Fruit fly (Drosophila melanogaster) whole organism, embryonic: Measurements from ENCODE around the gene Cpr5C.

Source experiments
- CG10267 ChIP-seq: fragments of 200-800 bp; sonication (Bioruptor generic); optimal IDR thresholded peaks from 2 replicates; lab custom pipeline; 2018; ENCODE audit warnings: missing biosample characterization, mild to moderate bottlenecking, missing genetic modification characterization, moderate library complexity
- CG10565 ChIP-seq: fragments of 200-800 bp; sonication (Bioruptor generic); optimal IDR thresholded peaks from 3 replicates; lab custom pipeline; 2016; ENCODE audit warnings: missing biosample characterization, mild to moderate bottlenecking, missing genetic modification characterization
- CG11456 ChIP-seq: fragments of 200-800 bp; sonication (Bioruptor generic); IDR thresholded peaks from 3 replicates; pipeline ENCODE4 v1.3.6; 2022; ENCODE audit warnings: missing biosample characterization, missing genetic modification characterization
- CG12942 ChIP-seq: fragments of 200-800 bp; sonication (Bioruptor generic); optimal IDR thresholded peaks from 3 replicates; lab custom pipeline; 2016; ENCODE audit warnings: missing biosample characterization, missing genetic modification characterization
- CG13287 ChIP-seq: fragments of 200-800 bp; sonication (Bioruptor generic); IDR thresholded peaks from 2 replicates; pipeline ENCODE4 v1.3.6; 2022; ENCODE audit warnings: missing biosample characterization, missing genetic modification characterization; ENCODE audit not compliant: partially characterized antibody
- CG13775 ChIP-seq: fragments of 200-800 bp; sonication (Bioruptor generic); optimal IDR thresholded peaks from 3 replicates; lab custom pipeline; 2017; ENCODE audit warnings: missing biosample characterization, mild to moderate bottlenecking, missing genetic modification characterization
- CG14050 ChIP-seq: fragments of 200-800 bp; sonication (Bioruptor generic); IDR thresholded peaks from 3 replicates; pipeline ENCODE4 v1.3.6; 2022; ENCODE audit warnings: missing biosample characterization, missing genetic modification characterization
- CG1529 ChIP-seq: fragments of 200-800 bp; sonication (Bioruptor generic); optimal IDR thresholded peaks from 3 replicates; lab custom pipeline; 2018; ENCODE audit warnings: missing biosample characterization, missing genetic modification characterization
- CG16779 ChIP-seq: fragments of 200-800 bp; sonication (Bioruptor generic); IDR thresholded peaks from 2 replicates; pipeline ENCODE4 v1.3.6; 2022; ENCODE audit warnings: missing biosample characterization, missing genetic modification characterization
- CG17359 ChIP-seq: fragments of 200-800 bp; sonication (Bioruptor generic); optimal IDR thresholded peaks from 3 replicates; lab custom pipeline; 2018; ENCODE audit warnings: missing biosample characterization, mild to moderate bottlenecking, missing genetic modification characterization, moderate library complexity
- CG17385 ChIP-seq: fragments of 200-800 bp; sonication (Bioruptor generic); optimal IDR thresholded peaks from 3 replicates; lab custom pipeline; 2018; ENCODE audit warnings: missing biosample characterization, mild to moderate bottlenecking, missing genetic modification characterization
- CG2202 ChIP-seq: fragments of 200-800 bp; sonication (Bioruptor generic); optimal IDR thresholded peaks from 2 replicates; lab custom pipeline; 2018; ENCODE audit warnings: missing biosample characterization, mild to moderate bottlenecking, missing genetic modification characterization
- CG30403 ChIP-seq: fragments of 200-800 bp; sonication (Bioruptor generic); optimal IDR thresholded peaks from 3 replicates; lab custom pipeline; 2016; ENCODE audit warnings: missing biosample characterization, missing genetic modification characterization
- CG3281 ChIP-seq: fragments of 200-800 bp; sonication (Bioruptor generic); optimal IDR thresholded peaks from 3 replicates; lab custom pipeline; 2017; ENCODE audit warnings: missing biosample characterization, mild to moderate bottlenecking, missing genetic modification characterization
- CG4282 ChIP-seq: fragments of 200-800 bp; sonication (Bioruptor generic); optimal IDR thresholded peaks from 2 replicates; lab custom pipeline; 2016; ENCODE audit warnings: missing biosample characterization, missing genetic modification characterization
- CG5180 ChIP-seq: fragments of 200-800 bp; sonication (Bioruptor generic); optimal IDR thresholded peaks from 3 replicates; lab custom pipeline; 2017; ENCODE audit warnings: missing biosample characterization, missing genetic modification characterization, mild to moderate bottlenecking, moderate library complexity, missing genetic modification reagents
- CG6254 ChIP-seq: fragments of 200-800 bp; sonication (Bioruptor generic); optimal IDR thresholded peaks from 3 replicates; lab custom pipeline; 2017; ENCODE audit warnings: mild to moderate bottlenecking, missing biosample characterization, missing genetic modification reagents, missing genetic modification characterization
- CG6813 ChIP-seq: fragments of 200-800 bp; sonication (Bioruptor generic); optimal IDR thresholded peaks from 2 replicates; lab custom pipeline; 2017; ENCODE audit warnings: missing biosample characterization, missing genetic modification characterization, mild to moderate bottlenecking, moderate library complexity, missing genetic modification reagents
- CG7357 ChIP-seq: fragments of 200-800 bp; sonication (Bioruptor generic); IDR thresholded peaks from 3 replicates; pipeline ENCODE4 v1.3.6; 2022; ENCODE audit warnings: missing biosample characterization, missing genetic modification characterization
- CG8359 ChIP-seq: fragments of 200-800 bp; sonication (Bioruptor generic); optimal IDR thresholded peaks from 2 replicates; lab custom pipeline; 2017; ENCODE audit warnings: missing biosample characterization, mild to moderate bottlenecking, missing genetic modification characterization, borderline replicate concordance
- CG9215 ChIP-seq: fragments of 200-800 bp; sonication (Bioruptor generic); IDR thresholded peaks from 2 replicates; pipeline ENCODE4 v1.3.6; 2022; ENCODE audit warnings: missing biosample characterization, missing genetic modification characterization
- CHES-1-like ChIP-seq: fragments of 200-800 bp; sonication (Bioruptor generic); optimal IDR thresholded peaks from 2 replicates; lab custom pipeline; 2016; ENCODE audit warnings: missing biosample characterization, missing genetic modification characterization
- Fer1 ChIP-seq: fragments of 200-800 bp; sonication (Bioruptor generic); optimal IDR thresholded peaks from 2 replicates; lab custom pipeline; 2017; ENCODE audit warnings: missing biosample characterization, mild to moderate bottlenecking, missing genetic modification characterization
- Hr39 ChIP-seq: fragments of >200 bp; optimal IDR thresholded peaks from 2 replicates; lab custom pipeline; 2017
- Max ChIP-seq: fragments of 200-800 bp; sonication (Bioruptor generic); optimal IDR thresholded peaks from 2 replicates; lab custom pipeline; 2016; ENCODE audit warnings: missing biosample characterization, mild to moderate bottlenecking, missing genetic modification characterization
- Spps ChIP-seq: fragments of 200-800 bp; sonication (Bioruptor generic); optimal IDR thresholded peaks from 2 replicates; lab custom pipeline; 2018; ENCODE audit warnings: missing biosample characterization, mild to moderate bottlenecking, missing genetic modification characterization
- Stat92E ChIP-seq, 3 experiments: fragments of >200 bp in 2 of 3; fragments of 200-800 bp in 1 of 3; sonication (Bioruptor generic) in 1 of 3; optimal IDR thresholded peaks; 2 replicates each; lab custom pipeline; 2017 to 2019; ENCODE audit warnings: missing biosample characterization in 3 of 3, missing genetic modification characterization in 3 of 3, mild to moderate bottlenecking in 1 of 3, moderate library complexity in 1 of 3
- Taf1 ChIP-seq: fragments of 200-800 bp; sonication (Bioruptor generic); IDR thresholded peaks from 2 replicates; pipeline ENCODE4 v1.3.6; 2022; ENCODE audit warnings: missing biosample characterization, missing genetic modification characterization
- cad ChIP-seq: fragments of >200 bp; optimal IDR thresholded peaks from 2 replicates; lab custom pipeline; 2017; ENCODE audit warnings: missing biosample characterization, missing genetic modification characterization
- chif ChIP-seq, 2 experiments: fragments of 200-800 bp; sonication (Bioruptor generic); optimal IDR thresholded peaks; 3 replicates each; lab custom pipeline; 2016; ENCODE audit warnings: missing biosample characterization in 2 of 2, missing genetic modification characterization in 2 of 2
- dimm ChIP-seq: fragments of 200-800 bp; sonication (Bioruptor generic); IDR thresholded peaks from 2 replicates; pipeline ENCODE4 v1.3.6; 2022; ENCODE audit warnings: missing biosample characterization, missing genetic modification characterization
- en ChIP-seq: fragments of 200-800 bp; sonication (Bioruptor generic); optimal IDR thresholded peaks from 2 replicates; lab custom pipeline; 2016; ENCODE audit warnings: missing biosample characterization, missing genetic modification characterization
- eyg ChIP-seq: fragments of 200-800 bp; sonication (Bioruptor generic); optimal IDR thresholded peaks from 3 replicates; lab custom pipeline; 2016; ENCODE audit warnings: missing biosample characterization, missing genetic modification characterization
- fru ChIP-seq: fragments of >200 bp; optimal IDR thresholded peaks from 2 replicates; lab custom pipeline; 2017
- ftz-f1 ChIP-seq: fragments of 200-800 bp; sonication (Bioruptor generic); optimal IDR thresholded peaks from 2 replicates; lab custom pipeline; 2016; ENCODE audit warnings: missing biosample characterization, missing genetic modification characterization
- grau ChIP-seq: fragments of 200-800 bp; optimal IDR thresholded peaks from 3 replicates; lab custom pipeline; 2019; ENCODE audit warnings: missing biosample characterization, mild to moderate bottlenecking, missing genetic modification characterization, moderate library complexity
- hb ChIP-seq: fragments of 200-800 bp; sonication (Bioruptor generic); IDR thresholded peaks from 3 replicates; pipeline ENCODE4 v1.3.6; 2022; ENCODE audit warnings: missing biosample characterization, missing genetic modification characterization; ENCODE audit not compliant: partially characterized antibody
- hbn ChIP-seq: fragments of 200-800 bp; sonication (Bioruptor generic); IDR thresholded peaks from 2 replicates; pipeline ENCODE4 v1.3.6; 2022; ENCODE audit warnings: missing biosample characterization, missing genetic modification characterization; ENCODE audit not compliant: partially characterized antibody
- lbe ChIP-seq: fragments of 200-800 bp; sonication (Bioruptor generic); optimal IDR thresholded peaks from 2 replicates; lab custom pipeline; 2016; ENCODE audit warnings: missing biosample characterization, mild to moderate bottlenecking, missing genetic modification characterization
- lilli ChIP-seq: fragments of 200-800 bp; sonication (Bioruptor generic); optimal IDR thresholded peaks from 3 replicates; lab custom pipeline; 2016; ENCODE audit warnings: missing biosample characterization, missing genetic modification characterization
- lov ChIP-seq, 2 experiments: fragments of 200-800 bp in 1 of 2; fragments of >200 bp in 1 of 2; sonication (Bioruptor generic) in 1 of 2; IDR thresholded peaks in 1 of 2; optimal IDR thresholded peaks in 1 of 2; 2 replicates in 1 of 2; 3 replicates in 1 of 2; pipeline versions ENCODE4 v1.3.6 to Lab custom; 2017 to 2022; ENCODE audit warnings: missing biosample characterization in 1 of 2, missing genetic modification characterization in 1 of 2
- nau ChIP-seq: fragments of 200-800 bp; sonication (Bioruptor generic); optimal IDR thresholded peaks from 3 replicates; lab custom pipeline; 2017; ENCODE audit warnings: missing biosample characterization, mild to moderate bottlenecking, missing genetic modification characterization, missing genetic modification reagents
- peb ChIP-seq: fragments of 200-800 bp; sonication (Bioruptor generic); IDR thresholded peaks from 2 replicates; pipeline ENCODE4 v1.3.6; 2022; ENCODE audit warnings: missing biosample characterization, missing genetic modification characterization
- schlank ChIP-seq: fragments of 200-800 bp; sonication (Bioruptor generic); optimal IDR thresholded peaks from 2 replicates; lab custom pipeline; 2018; ENCODE audit warnings: missing biosample characterization, mild to moderate bottlenecking, missing genetic modification characterization
- sens-2 ChIP-seq: fragments of 200-800 bp; sonication (Bioruptor generic); IDR thresholded peaks from 2 replicates; pipeline ENCODE4 v1.3.6; 2022; ENCODE audit warnings: missing biosample characterization, missing genetic modification characterization
- sob ChIP-seq: fragments of 200-800 bp; sonication (Bioruptor generic); IDR thresholded peaks from 2 replicates; pipeline ENCODE4 v1.3.6; 2022; ENCODE audit warnings: missing biosample characterization, missing genetic modification characterization
- ssp ChIP-seq: fragments of 200-800 bp; sonication (Bioruptor generic); IDR thresholded peaks from 2 replicates; pipeline ENCODE4 v1.3.6; 2022; ENCODE audit warnings: missing biosample characterization, missing genetic modification characterization
- trem ChIP-seq: fragments of 200-800 bp; optimal IDR thresholded peaks from 3 replicates; lab custom pipeline; 2019; ENCODE audit warnings: missing biosample characterization, mild to moderate bottlenecking, missing genetic modification characterization, moderate library complexity

The Cpr5C gene

dm6 chrX:5754837-5755828, 49.3 kb upstream of the Cpr5C start, which contains the start of the genes lin-52 and CG15771 (continued):
- no peak for TF ChIP-seq cad (GFP tag; lab: Kevin White, UChicago)
- peak; percentile 41 to 80 for TF ChIP-seq chif (GFP tag; optimal IDR thresholded peaks at IDR 0.05; lab: Kevin White, UChicago)
- peak; percentile 88 for TF ChIP-seq CG6254
- TF ChIP-seq peb (GFP tag; lab: Robert Waterston, UW), result peak; percentile 94
- TF ChIP-seq Spps, result peak; percentile 84
- peak; percentile 90 for TF ChIP-seq CG2202 (tag; lab: Kevin White, UChicago)
- peak; percentile 98 for TF ChIP-seq Fer1
- TF ChIP-seq CG13287 (GFP tag; lab: Robert Waterston, UW), result peak; percentile 67
- peak; percentile 82 for TF ChIP-seq trem (tag; lab: Kevin White, UChicago)
- TF ChIP-seq hb (GFP tag; lab: Robert Waterston, UW), result no peak
- peak; percentile 93 for TF ChIP-seq CG1529
- TF ChIP-seq en, result no peak
- peak; percentile 1 for TF ChIP-seq CG4282
- TF ChIP-seq CG17385, result peak; percentile 93
- peak; percentile 86 for TF ChIP-seq CG8359 (GFP tag; lab: Kevin White, UChicago)
- no peak for TF ChIP-seq Hr39 (lab: Kevin White, UChicago)
- TF ChIP-seq CG7357 (GFP tag; lab: Robert Waterston, UW), result peak; percentile 91
- peak; percentile 90 for TF ChIP-seq lbe
- peak in 1 of 3 experiments; percentile 82 for TF ChIP-seq Stat92E (GFP tag; optimal IDR thresholded peaks at IDR 0.05; lab: Kevin White, UChicago)
- peak; percentile 89 for TF ChIP-seq CG16779
- peak; percentile 96 for TF ChIP-seq CG9215 (GFP tag; lab: Robert Waterston, UW)
- TF ChIP-seq CG5180 (GFP tag; lab: Kevin White, UChicago), result peak; percentile 88
- peak; percentile 47 for TF ChIP-seq ftz-f1 (GFP tag; lab: Kevin White, UChicago)
- peak; percentile 91 for TF ChIP-seq CG14050
- TF ChIP-seq dimm (GFP tag; lab: Robert Waterston, UW), result peak; percentile 84; the same call in 1 of the 2 replicates
- peak; percentile 33; the same call in 1 of the 2 replicates for TF ChIP-seq hbn (GFP tag; lab: Robert Waterston, UW)
- peak; percentile 94 for TF ChIP-seq CG30403 (GFP tag; lab: Kevin White, UChicago)
- TF ChIP-seq sens-2 (GFP tag; lab: Robert Waterston, UW), result peak; percentile 76
- TF ChIP-seq nau (GFP tag; lab: Kevin White, UChicago), result peak; percentile 95
- peak; percentile 89 for TF ChIP-seq ssp (GFP tag; lab: Robert Waterston, UW)
- no peak for TF ChIP-seq fru (lab: Kevin White, UChicago)
- TF ChIP-seq CG17359 (tag; lab: Kevin White, UChicago), result peak; percentile 93
- TF ChIP-seq Taf1 (GFP tag; lab: Robert Waterston, UW), result peak; percentile 93
- TF ChIP-seq eyg (GFP tag; lab: Kevin White, UChicago), result no peak
- TF ChIP-seq schlank (tag; lab: Kevin White, UChicago), result peak; percentile 91
- peak; percentile 96 for TF ChIP-seq CG3281 (GFP tag; lab: Kevin White, UChicago)
- TF ChIP-seq CG13775 (GFP tag; lab: Kevin White, UChicago), result peak; percentile 96
- peak; percentile 93 for TF ChIP-seq CG11456
- no peak for TF ChIP-seq lov (optimal IDR thresholded peaks at IDR 0.05; lab: Kevin White, UChicago)
- peak; percentile 86 for TF ChIP-seq lov (GFP tag; IDR thresholded peaks at IDR 0.05; lab: Robert Waterston, UW)
- TF ChIP-seq CHES-1-like, result peak; percentile 33
- peak; percentile 95 for TF ChIP-seq sob (GFP tag; lab: Robert Waterston, UW)
- TF ChIP-seq CG10565 (GFP tag; lab: Kevin White, UChicago), result peak; percentile 35
- peak; percentile 95 for TF ChIP-seq grau (tag; lab: Kevin White, UChicago)
- peak; percentile 95 for TF ChIP-seq CG10267
- TF ChIP-seq lilli, result peak; percentile 92
- peak; percentile 94 for TF ChIP-seq CG6813 (GFP tag; lab: Kevin White, UChicago)
- TF ChIP-seq Max (GFP tag; lab: Kevin White, UChicago), result peak; percentile 95
- peak; percentile 86 for TF ChIP-seq CG12942 (GFP tag; lab: Kevin White, UChicago)
